Fruit fly (Drosophila melanogaster) whole organism, embryonic: ENCODE measurements around the gene CG33703.
A peak's percentile ranks its signal among the peaks of the same experiment; 100 is the strongest.

Source experiments
- B-H1 ChIP-seq: fragments of 200-800 bp; sonication (Bioruptor generic); IDR thresholded peaks from 3 replicates; pipeline ENCODE4 v1.3.6; 2022; ENCODE audit warnings: missing biosample characterization, missing genetic modification characterization
- CG1024 ChIP-seq: fragments of 200-800 bp; sonication (Bioruptor generic); IDR thresholded peaks from 2 replicates; pipeline ENCODE4 v1.3.6; 2022; ENCODE audit warnings: missing biosample characterization, missing genetic modification characterization
- CG11695 ChIP-seq: fragments of 200-800 bp; sonication (Bioruptor generic); IDR thresholded peaks from 3 replicates; pipeline ENCODE4 v1.3.6; 2022; ENCODE audit warnings: missing biosample characterization, missing genetic modification characterization
- CG13287 ChIP-seq: fragments of 200-800 bp; sonication (Bioruptor generic); IDR thresholded peaks from 2 replicates; pipeline ENCODE4 v1.3.6; 2022; ENCODE audit warnings: missing biosample characterization, missing genetic modification characterization; ENCODE audit not compliant: partially characterized antibody
- CG13296 ChIP-seq: fragments of 200-800 bp; sonication (Bioruptor generic); optimal IDR thresholded peaks from 3 replicates; lab custom pipeline; 2018; ENCODE audit warnings: missing biosample characterization, mild to moderate bottlenecking, missing genetic modification characterization
- CG14710 ChIP-seq: fragments of 200-800 bp; sonication (Bioruptor generic); optimal IDR thresholded peaks from 3 replicates; lab custom pipeline; 2019; ENCODE audit warnings: missing biosample characterization, mild to moderate bottlenecking, missing genetic modification characterization, moderate library complexity
- CG15269 ChIP-seq: fragments of 200-800 bp; sonication (Bioruptor generic); optimal IDR thresholded peaks from 2 replicates; lab custom pipeline; 2018; ENCODE audit warnings: missing biosample characterization, mild to moderate bottlenecking, missing genetic modification characterization, moderate library complexity
- CG15479 ChIP-seq: fragments of 200-800 bp; sonication (Bioruptor generic); optimal IDR thresholded peaks from 3 replicates; lab custom pipeline; 2019; ENCODE audit warnings: missing biosample characterization, mild to moderate bottlenecking, missing genetic modification characterization, moderate library complexity
- CG16815 ChIP-seq: fragments of 200-800 bp; sonication (Bioruptor generic); optimal IDR thresholded peaks from 3 replicates; lab custom pipeline; 2017; ENCODE audit warnings: missing biosample characterization, mild to moderate bottlenecking, missing genetic modification characterization
- CG1792 ChIP-seq: fragments of 200-800 bp; sonication (Bioruptor generic); optimal IDR thresholded peaks from 2 replicates; lab custom pipeline; 2016; ENCODE audit warnings: missing biosample characterization, missing genetic modification characterization
- CG18599 ChIP-seq: fragments of 200-800 bp; sonication (Bioruptor generic); optimal IDR thresholded peaks from 3 replicates; lab custom pipeline; 2017; ENCODE audit warnings: missing biosample characterization, missing genetic modification characterization, mild to moderate bottlenecking, moderate library complexity, missing genetic modification reagents
- CG2116 ChIP-seq: fragments of 200-800 bp; sonication (Bioruptor generic); optimal IDR thresholded peaks from 3 replicates; lab custom pipeline; 2018; ENCODE audit warnings: missing biosample characterization, mild to moderate bottlenecking, missing genetic modification characterization
- CG2129 ChIP-seq: fragments of 200-800 bp; sonication (Bioruptor generic); IDR thresholded peaks from 2 replicates; pipeline ENCODE4 v1.3.6; 2022; ENCODE audit warnings: missing biosample characterization, missing genetic modification characterization; ENCODE audit not compliant: partially characterized antibody
- CG30020 ChIP-seq: fragments of 200-800 bp; optimal IDR thresholded peaks from 2 replicates; lab custom pipeline; 2019; ENCODE audit warnings: missing biosample characterization, mild to moderate bottlenecking, missing genetic modification characterization, moderate library complexity
- CG31365 ChIP-seq: fragments of 200-800 bp; sonication (Bioruptor generic); optimal IDR thresholded peaks from 2 replicates; lab custom pipeline; 2018; ENCODE audit warnings: missing biosample characterization, mild to moderate bottlenecking, missing genetic modification characterization
- CG3281 ChIP-seq: fragments of 200-800 bp; sonication (Bioruptor generic); optimal IDR thresholded peaks from 3 replicates; lab custom pipeline; 2017; ENCODE audit warnings: missing biosample characterization, mild to moderate bottlenecking, missing genetic modification characterization
- CG3726 ChIP-seq: fragments of 200-800 bp; sonication (Bioruptor generic); IDR thresholded peaks from 3 replicates; pipeline ENCODE4, ENCODE4 v1.3.6; 2022; ENCODE audit warnings: missing biosample characterization, missing genetic modification characterization
- CG4282 ChIP-seq: fragments of 200-800 bp; sonication (Bioruptor generic); optimal IDR thresholded peaks from 2 replicates; lab custom pipeline; 2016; ENCODE audit warnings: missing biosample characterization, missing genetic modification characterization
- CG6813 ChIP-seq: fragments of 200-800 bp; sonication (Bioruptor generic); optimal IDR thresholded peaks from 2 replicates; lab custom pipeline; 2017; ENCODE audit warnings: missing biosample characterization, missing genetic modification characterization, mild to moderate bottlenecking, moderate library complexity, missing genetic modification reagents
- CG7987 ChIP-seq: fragments of 200-800 bp; sonication (Bioruptor generic); optimal IDR thresholded peaks from 2 replicates; lab custom pipeline; 2018; ENCODE audit warnings: missing biosample characterization, mild to moderate bottlenecking, missing genetic modification characterization, moderate library complexity
- CG8765 ChIP-seq: fragments of 200-800 bp; sonication (Bioruptor generic); IDR thresholded peaks from 2 replicates; pipeline ENCODE4 v1.3.6; 2022; ENCODE audit warnings: missing biosample characterization, missing genetic modification characterization
- CG9727 ChIP-seq: fragments of 200-800 bp; sonication (Bioruptor generic); optimal IDR thresholded peaks from 3 replicates; lab custom pipeline; 2017; ENCODE audit warnings: missing biosample characterization, mild to moderate bottlenecking, missing genetic modification characterization
- Dip3 ChIP-seq: fragments of 200-800 bp; sonication (Bioruptor generic); optimal IDR thresholded peaks from 3 replicates; lab custom pipeline; 2016; ENCODE audit warnings: missing biosample characterization, missing genetic modification characterization
- Gug ChIP-seq: fragments of 200-800 bp; sonication (Bioruptor generic); IDR thresholded peaks from 4 replicates; pipeline ENCODE4 v1.3.6; 2022; ENCODE audit warnings: missing biosample characterization, missing genetic modification characterization
- Hey ChIP-seq: fragments of 200-800 bp; sonication (Bioruptor generic); optimal IDR thresholded peaks from 3 replicates; lab custom pipeline; 2018; ENCODE audit warnings: missing biosample characterization, mild to moderate bottlenecking, missing genetic modification characterization
- MTF-1 ChIP-seq: fragments of 200-800 bp; sonication (Bioruptor generic); optimal IDR thresholded peaks from 2 replicates; lab custom pipeline; 2018; ENCODE audit warnings: missing biosample characterization, mild to moderate bottlenecking, missing genetic modification characterization, borderline replicate concordance
- Mad ChIP-seq: fragments of 200-800 bp; sonication (Bioruptor generic); optimal IDR thresholded peaks from 2 replicates; lab custom pipeline; 2016; ENCODE audit warnings: missing biosample characterization, missing genetic modification characterization
- Sox102F ChIP-seq: fragments of 200-800 bp; sonication (Bioruptor generic); optimal IDR thresholded peaks from 2 replicates; lab custom pipeline; 2018; ENCODE audit warnings: missing biosample characterization, mild to moderate bottlenecking, missing genetic modification characterization, moderate library complexity
- Sry-β ChIP-seq: fragments of 200-800 bp; sonication (Bioruptor generic); optimal IDR thresholded peaks from 2 replicates; lab custom pipeline; 2018; ENCODE audit warnings: missing biosample characterization, mild to moderate bottlenecking, missing genetic modification characterization, moderate library complexity
- Taf1 ChIP-seq: fragments of 200-800 bp; sonication (Bioruptor generic); IDR thresholded peaks from 2 replicates; pipeline ENCODE4 v1.3.6; 2022; ENCODE audit warnings: missing biosample characterization, missing genetic modification characterization
- ci ChIP-seq: fragments of 200-800 bp; sonication (Bioruptor generic); IDR thresholded peaks from 3 replicates; pipeline ENCODE4 v1.3.6; 2022; ENCODE audit warnings: missing biosample characterization, missing genetic modification characterization
- eve ChIP-seq, 2 experiments: fragments of >200 bp; optimal IDR thresholded peaks; 2 replicates each; lab custom pipeline; 2017; ENCODE audit warnings: missing biosample characterization in 2 of 2, missing genetic modification characterization in 2 of 2
- gt ChIP-seq: fragments of 200-800 bp; sonication (Bioruptor generic); IDR thresholded peaks from 2 replicates; pipeline ENCODE4 v1.3.6; 2022; ENCODE audit warnings: missing biosample characterization, missing genetic modification characterization
- h ChIP-seq: fragments of >200 bp; optimal IDR thresholded peaks from 2 replicates; lab custom pipeline; 2017
- hkb ChIP-seq, 2 experiments: fragments of 200-800 bp in 1 of 2; fragments of >200 bp in 1 of 2; sonication (Bioruptor generic) in 1 of 2; IDR thresholded peaks in 1 of 2; optimal IDR thresholded peaks in 1 of 2; 2 replicates each; pipeline versions ENCODE4 v1.3.6 to Lab custom; 2017 to 2022; ENCODE audit warnings: missing biosample characterization in 1 of 2, missing genetic modification characterization in 1 of 2
- kay ChIP-seq: fragments of 200-800 bp; sonication (Bioruptor generic); optimal IDR thresholded peaks from 2 replicates; lab custom pipeline; 2016; ENCODE audit warnings: missing biosample characterization, missing genetic modification characterization
- ken ChIP-seq: fragments of 200-800 bp; sonication (Bioruptor generic); IDR thresholded peaks from 3 replicates; pipeline ENCODE4 v1.3.6; 2022; ENCODE audit warnings: missing biosample characterization, missing genetic modification characterization
- lab ChIP-seq: fragments of 200-800 bp; sonication (Bioruptor generic); optimal IDR thresholded peaks from 3 replicates; lab custom pipeline; 2017; ENCODE audit warnings: missing biosample characterization, missing genetic modification characterization, mild to moderate bottlenecking, moderate library complexity, missing genetic modification reagents
- mam ChIP-seq: fragments of 200-800 bp; sonication (Bioruptor generic); optimal IDR thresholded peaks from 3 replicates; lab custom pipeline; 2016; ENCODE audit warnings: missing biosample characterization, missing genetic modification characterization
- pan ChIP-seq, 4 experiments: fragments of >200 bp in 3 of 4; fragments of 200-800 bp in 1 of 4; sonication (Bioruptor generic) in 1 of 4; optimal IDR thresholded peaks in 3 of 4; IDR thresholded peaks in 1 of 4; 2 replicates each; pipeline versions ENCODE4 v1.3.6 to Lab custom; 2017 to 2022; ENCODE audit warnings: missing biosample characterization in 2 of 4, missing genetic modification characterization in 2 of 4, mixed read lengths in 1 of 4
- peb ChIP-seq: fragments of 200-800 bp; sonication (Bioruptor generic); IDR thresholded peaks from 2 replicates; pipeline ENCODE4 v1.3.6; 2022; ENCODE audit warnings: missing biosample characterization, missing genetic modification characterization
- pfk ChIP-seq: fragments of 200-800 bp; sonication (Bioruptor generic); optimal IDR thresholded peaks from 2 replicates; lab custom pipeline; 2018; ENCODE audit warnings: missing biosample characterization, mild to moderate bottlenecking, missing genetic modification characterization, moderate library complexity
- pita ChIP-seq: fragments of 200-800 bp; sonication (Bioruptor generic); optimal IDR thresholded peaks from 2 replicates; lab custom pipeline; 2017; ENCODE audit warnings: missing biosample characterization, mild to moderate bottlenecking, missing genetic modification characterization
- ro ChIP-seq: fragments of 200-800 bp; sonication (Bioruptor generic); IDR thresholded peaks from 2 replicates; pipeline ENCODE4 v1.3.6; 2022; ENCODE audit warnings: missing biosample characterization, missing genetic modification characterization
- sens ChIP-seq: fragments of 200-800 bp; sonication (Bioruptor generic); peaks from one replicate; lab custom pipeline; 2016; ENCODE audit warnings: missing biosample characterization, missing genetic modification characterization
- stc ChIP-seq: fragments of 200-800 bp; sonication (Bioruptor generic); IDR thresholded peaks from 2 replicates; pipeline ENCODE4 v1.3.6; 2022; ENCODE audit warnings: missing biosample characterization, missing genetic modification characterization
- stwl ChIP-seq: fragments of 200-800 bp; sonication (Bioruptor generic); optimal IDR thresholded peaks from 3 replicates; lab custom pipeline; 2018; ENCODE audit warnings: missing biosample characterization, mild to moderate bottlenecking, missing genetic modification characterization, moderate library complexity
- tgo ChIP-seq: fragments of 200-800 bp; sonication (Bioruptor generic); IDR thresholded peaks from 3 replicates; pipeline ENCODE4 v1.3.6; 2022; ENCODE audit warnings: missing biosample characterization, missing genetic modification characterization
- zf30C ChIP-seq: fragments of 200-800 bp; sonication (Bioruptor generic); optimal IDR thresholded peaks from 3 replicates; lab custom pipeline; 2018; ENCODE audit warnings: missing biosample characterization, mild to moderate bottlenecking, missing genetic modification characterization

Gene CG33703

dm6 chr3L:9505007-9505712 is 7.3 kb downstream of the CG33703 start, which contains the start of gene path (continued):
- TF ChIP-seq ken (no peak), h (lab: Kevin White, UChicago) (no peak), Dip3 (GFP tag; lab: Kevin White, UChicago) (no peak), gt (GFP tag; lab: Robert Waterston, UW) (no peak), hkb (optimal IDR thresholded peaks at IDR 0.05; lab: Kevin White, UChicago) (no peak), hkb (GFP tag; IDR thresholded peaks at IDR 0.05; lab: Robert Waterston, UW) (no peak), eve (GFP tag; optimal IDR thresholded peaks at IDR 0.05; lab: Kevin White, UChicago) (no peak), pita (no peak), B-H1 (GFP tag; lab: Robert Waterston, UW) (no peak), CG14710 (peak; percentile 66), stwl (tag; lab: Kevin White, UChicago) (no peak), CG16815 (GFP tag; lab: Kevin White, UChicago) (no peak), lab (peak; percentile 40), Gug (GFP tag; lab: Robert Waterston, UW) (0 out of 4 replicates have a peak, but pooled peaks have one; percentile 12), CG15269 (peak; percentile 37), CG31365 (tag; lab: Kevin White, UChicago) (peak; percentile 2), ro (no peak), CG2116 (GFP tag; lab: Kevin White, UChicago) (no peak), pfk (GFP tag; lab: Kevin White, UChicago) (no peak), Mad (GFP tag; lab: Kevin White, UChicago) (peak; percentile 46), tgo (GFP tag; lab: Robert Waterston, UW) (peak; percentile 42), peb (GFP tag; lab: Robert Waterston, UW) (no peak), CG18599 (GFP tag; lab: Kevin White, UChicago) (peak; percentile 62), Sry-β (peak; percentile 94), sens (GFP tag; lab: Kevin White, UChicago) (peak; percentile 54), CG13287 (GFP tag; lab: Robert Waterston, UW) (peak; percentile 42; the same call in 1 of the 2 replicates), CG3281 (GFP tag; lab: Kevin White, UChicago) (peak; percentile 55), CG1792 (GFP tag; lab: Kevin White, UChicago) (no peak), CG15479 (GFP tag; lab: Kevin White, UChicago) (no peak), Taf1 (GFP tag; lab: Robert Waterston, UW) (no peak), CG7987 (GFP tag; lab: Kevin White, UChicago) (peak; percentile 24), Sox102F (GFP tag; lab: Kevin White, UChicago) (peak; percentile 15), CG4282 (peak; percentile 38), ci (peak; percentile 73; the same call in 2 of the 3 replicates), stc (GFP tag; lab: Robert Waterston, UW) (no peak), CG30020 (tag; lab: Kevin White, UChicago) (peak; percentile 14), kay (GFP tag; lab: Kevin White, UChicago) (no peak), pan (optimal IDR thresholded peaks at IDR 0.05; lab: Kevin White, UChicago) (no peak), pan (GFP tag; optimal IDR thresholded peaks at IDR 0.05 in 1 of 2, IDR thresholded peaks at IDR 0.05 in 1 of 2) (peak in 1 of 2 experiments; percentile 10), CG1024 (GFP tag; lab: Robert Waterston, UW) (no peak), CG9727 (GFP tag; lab: Kevin White, UChicago) (peak; percentile 64), Hey (tag; lab: Kevin White, UChicago) (no peak), CG13296 (GFP tag; lab: Kevin White, UChicago) (peak; percentile 67), CG11695 (GFP tag; lab: Robert Waterston, UW) (peak; percentile 42; the same call in 1 of the 3 replicates), zf30C (GFP tag; lab: Kevin White, UChicago) (no peak), mam (GFP tag; lab: Kevin White, UChicago) (no peak), CG3726 (GFP tag; lab: Robert Waterston, UW) (no peak), CG6813 (GFP tag; lab: Kevin White, UChicago) (no peak), MTF-1 (GFP tag; lab: Kevin White, UChicago) (peak; percentile 49), CG2129 (no peak), CG8765 (GFP tag; lab: Robert Waterston, UW) (no peak)
